Fruit fly (Drosophila melanogaster): ENCODE results near the gene cerv.

- TF ChIP-seq psq (optimal IDR thresholded peaks at IDR 0.05), result no peak
- TF ChIP-seq ttk (optimal IDR thresholded peaks at IDR 0.05), result no peak
- TF ChIP-seq Myc (optimal IDR thresholded peaks at IDR 0.05), result no peak
- no peak for TF ChIP-seq h (optimal IDR thresholded peaks at IDR 0.05)
These were observed 33.0 kb upstream of the cerv start for dm6 chrX:15610957-15611356.
